Worm (Caenorhabditis elegans) whole organism, young adult: ENCODE data around the gene srd-13.

Experiments
- B0019.2 ChIP-seq: fragments of 200-800 bp; sonication (Bioruptor generic); conservative IDR thresholded peaks from 2 replicates; pipeline ENCODE4 v1.3.6; 2022; ENCODE audit warnings: missing genetic modification reagents, missing genetic modification characterization, missing compliant biosample characterization
- B0336.3 ChIP-seq: fragments of 200-800 bp; sonication (Bioruptor generic); IDR thresholded peaks from 2 replicates; pipeline ENCODE4 v1.3.6; 2022; ENCODE audit warnings: missing genetic modification characterization, missing compliant biosample characterization
- C06A6.2 ChIP-seq: fragments of 200-800 bp; sonication (Bioruptor generic); conservative IDR thresholded peaks from 2 replicates; pipeline ENCODE4 v1.3.6; 2022; ENCODE audit warnings: missing genetic modification characterization, missing compliant biosample characterization
- F22D6.2 ChIP-seq: sonication (generic microtip); optimal IDR thresholded peaks from 2 replicates; lab custom pipeline; 2016; ENCODE audit warnings: mild to moderate bottlenecking, missing genetic modification characterization, missing compliant biosample characterization
- K11D2.4 ChIP-seq: fragments of 200-800 bp; sonication (Bioruptor generic); IDR thresholded peaks from 2 replicates; pipeline ENCODE4 v1.3.6; 2022; ENCODE audit warnings: missing genetic modification reagents, missing genetic modification characterization, missing compliant biosample characterization
- ama-1 ChIP-seq, 3 experiments: fragments of 150-350 bp in 1 of 3; sonication (generic microtip) in 2 of 3; optimal IDR thresholded peaks; 2 replicates each; lab custom pipeline; 2014 to 2018; ENCODE audit warnings: missing biosample characterization in 2 of 3, missing genetic modification characterization in 2 of 3, missing genetic modification reagents in 2 of 3
- aptf-3 ChIP-seq: fragments of 200-800 bp; sonication (Bioruptor generic); IDR thresholded peaks from 2 replicates; pipeline ENCODE4 v1.3.6; 2022; ENCODE audit warnings: missing genetic modification characterization, missing compliant biosample characterization
- atf-7 ChIP-seq: sonication (generic microtip); optimal IDR thresholded peaks from 2 replicates; lab custom pipeline; 2017; ENCODE audit warnings: mild to moderate bottlenecking, missing genetic modification characterization, missing compliant biosample characterization
- attf-3 ChIP-seq: fragments of 200-800 bp; sonication (Bioruptor generic); conservative IDR thresholded peaks from 2 replicates; pipeline ENCODE4 v1.3.6; 2022; ENCODE audit warnings: missing genetic modification reagents, missing genetic modification characterization, missing compliant biosample characterization
- attf-5 ChIP-seq: fragments of 200-800 bp; sonication (Bioruptor generic); optimal IDR thresholded peaks from 2 replicates; lab custom pipeline; 2018; ENCODE audit warnings: mild to moderate bottlenecking, missing genetic modification characterization, missing compliant biosample characterization
- attf-6 ChIP-seq: fragments of 200-800 bp; sonication (Bioruptor generic); IDR thresholded peaks from 2 replicates; pipeline ENCODE4 v1.3.6; 2022; ENCODE audit warnings: missing genetic modification reagents, missing genetic modification characterization, missing compliant biosample characterization
- ccch-3 ChIP-seq: fragments of 200-800 bp; sonication (Bioruptor generic); optimal IDR thresholded peaks from 2 replicates; lab custom pipeline; 2018; ENCODE audit warnings: mild to moderate bottlenecking, missing genetic modification characterization, missing compliant biosample characterization
- cebp-1 ChIP-seq, 2 experiments: fragments of 200-800 bp in 1 of 2; sonication (Bioruptor generic) in 1 of 2; sonication (generic microtip) in 1 of 2; IDR thresholded peaks in 1 of 2; optimal IDR thresholded peaks in 1 of 2; 2 replicates each; pipeline versions ENCODE4 v1.3.6 to Lab custom; 2017 to 2022; ENCODE audit warnings: missing compliant biosample characterization in 2 of 2, missing genetic modification characterization in 2 of 2, mild to moderate bottlenecking in 1 of 2, missing genetic modification reagents in 1 of 2, moderate library complexity in 1 of 2
- ceh-58 ChIP-seq: fragments of 200-800 bp; sonication (Bioruptor generic); IDR thresholded peaks from 2 replicates; pipeline ENCODE4 v1.3.6; 2022; ENCODE audit warnings: missing genetic modification characterization, missing compliant biosample characterization
- dox-1 ChIP-seq: fragments of 200-800 bp; sonication (Bioruptor generic); IDR thresholded peaks from 2 replicates; pipeline ENCODE4 v1.3.6; 2022; ENCODE audit warnings: missing genetic modification reagents, missing genetic modification characterization, missing compliant biosample characterization
- efl-1 ChIP-seq: fragments of 150-350 bp; optimal IDR thresholded peaks from 2 replicates; lab custom pipeline; 2014; ENCODE audit warnings: missing biosample characterization, missing genetic modification reagents, missing genetic modification characterization
- ekl-4 ChIP-seq: fragments of 200-800 bp; sonication (Bioruptor generic); IDR thresholded peaks from 2 replicates; pipeline ENCODE4 v1.3.6; 2022; ENCODE audit warnings: missing genetic modification reagents, missing genetic modification characterization, missing compliant biosample characterization
- hrde-1 ChIP-seq: sonication (generic microtip); optimal IDR thresholded peaks from 2 replicates; lab custom pipeline; 2016; ENCODE audit warnings: missing genetic modification characterization, mild to moderate bottlenecking, missing compliant biosample characterization, moderate library complexity, missing genotype, missing genetic modification reagents, borderline replicate concordance
- hsf-1 ChIP-seq: fragments of 200-800 bp; sonication (Bioruptor generic); IDR thresholded peaks from 2 replicates; pipeline ENCODE4 v1.3.6; 2022; ENCODE audit warnings: missing genetic modification reagents, missing genetic modification characterization, missing compliant biosample characterization
- lag-1 ChIP-seq: fragments of 200-800 bp; sonication (Bioruptor generic); IDR thresholded peaks from 2 replicates; pipeline ENCODE4 v1.3.6; 2022; ENCODE audit warnings: missing genetic modification reagents, missing genetic modification characterization, missing compliant biosample characterization
- let-607 ChIP-seq, 2 experiments: fragments of 200-800 bp in 1 of 2; sonication (Bioruptor generic) in 1 of 2; sonication (generic microtip) in 1 of 2; optimal IDR thresholded peaks; 2 replicates each; lab custom pipeline; 2016 to 2018; ENCODE audit warnings: mild to moderate bottlenecking in 2 of 2, missing compliant biosample characterization in 2 of 2, missing genetic modification characterization in 2 of 2, moderate library complexity in 2 of 2, missing genotype in 1 of 2
- lin-26 ChIP-seq: fragments of 200-800 bp; sonication (Bioruptor generic); IDR thresholded peaks from 2 replicates; pipeline ENCODE4 v1.3.6; 2022; ENCODE audit warnings: missing genetic modification reagents, missing genetic modification characterization, missing compliant biosample characterization
- lin-40 ChIP-seq: sonication (generic microtip); optimal IDR thresholded peaks from 2 replicates; lab custom pipeline; 2016; ENCODE audit warnings: missing genetic modification characterization, mild to moderate bottlenecking, missing compliant biosample characterization, missing genotype, missing genetic modification reagents
- lin-54 ChIP-seq: fragments of 200-800 bp; sonication (Bioruptor generic); optimal IDR thresholded peaks from 2 replicates; lab custom pipeline; 2018; ENCODE audit warnings: mild to moderate bottlenecking, missing genetic modification characterization, missing compliant biosample characterization
- lir-1 ChIP-seq: fragments of 200-800 bp; sonication (Bioruptor generic); conservative IDR thresholded peaks from 2 replicates; pipeline ENCODE4 v1.3.6; 2022; ENCODE audit warnings: missing genetic modification reagents, missing genetic modification characterization, missing compliant biosample characterization
- madf-6 ChIP-seq: fragments of 200-800 bp; sonication (Bioruptor generic); IDR thresholded peaks from 2 replicates; pipeline ENCODE4 v1.3.6; 2022; ENCODE audit warnings: missing genetic modification reagents, missing genetic modification characterization, missing compliant biosample characterization
- nfyb-1 ChIP-seq: fragments of 200-800 bp; sonication (Bioruptor generic); IDR thresholded peaks from 2 replicates; pipeline ENCODE4 v1.3.6; 2022; ENCODE audit warnings: missing genetic modification reagents, missing genetic modification characterization, missing compliant biosample characterization
- nhr-120 ChIP-seq: fragments of 200-800 bp; sonication (Bioruptor generic); IDR thresholded peaks from 2 replicates; pipeline ENCODE4 v1.3.6; 2022; ENCODE audit warnings: missing genetic modification characterization, missing compliant biosample characterization
- nhr-90 ChIP-seq: sonication (generic microtip); optimal IDR thresholded peaks from 2 replicates; lab custom pipeline; 2016; ENCODE audit warnings: missing genotype, mild to moderate bottlenecking, missing genetic modification characterization, missing compliant biosample characterization
- rec-8 ChIP-seq, 2 experiments: sonication (generic microtip); optimal IDR thresholded peaks; 2 replicates each; lab custom pipeline; 2016; ENCODE audit warnings: mild to moderate bottlenecking in 2 of 2, missing genetic modification characterization in 2 of 2, missing genetic modification reagents in 2 of 2, missing genotype in 2 of 2, missing biosample characterization in 1 of 2, missing compliant biosample characterization in 1 of 2, moderate library complexity in 1 of 2
- snpc-1.1 ChIP-seq: sonication (generic microtip); optimal IDR thresholded peaks from 2 replicates; lab custom pipeline; 2017; ENCODE audit warnings: missing genetic modification characterization, mild to moderate bottlenecking, missing compliant biosample characterization, antibody characterized with exemption, moderate library complexity, missing genotype, missing genetic modification reagents; ENCODE audit not compliant: insufficient read depth
- snpc-1.3 ChIP-seq: sonication (generic microtip); optimal IDR thresholded peaks from 2 replicates; lab custom pipeline; 2017; ENCODE audit warnings: missing genetic modification characterization, mild to moderate bottlenecking, missing compliant biosample characterization, antibody characterized with exemption, moderate library complexity, missing genotype, missing genetic modification reagents; ENCODE audit not compliant: insufficient read depth
- somi-1 ChIP-seq: fragments of 200-800 bp; sonication (Bioruptor generic); optimal IDR thresholded peaks from 2 replicates; lab custom pipeline; 2018; ENCODE audit warnings: mild to moderate bottlenecking, missing genetic modification characterization, missing compliant biosample characterization
- tbp1 ChIP-seq: fragments of 200-800 bp; sonication (Bioruptor generic); optimal IDR thresholded peaks from 2 replicates; lab custom pipeline; 2018; ENCODE audit warnings: mild to moderate bottlenecking, missing genetic modification characterization, missing compliant biosample characterization
- tlf-1 ChIP-seq: fragments of 200-800 bp; sonication (Bioruptor generic); optimal IDR thresholded peaks from 2 replicates; lab custom pipeline; 2018; ENCODE audit warnings: mild to moderate bottlenecking, missing genetic modification characterization, missing compliant biosample characterization
- ztf-18 ChIP-seq: sonication (generic microtip); optimal IDR thresholded peaks from 2 replicates; lab custom pipeline; 2016; ENCODE audit warnings: missing genotype, mild to moderate bottlenecking, missing genetic modification characterization, missing compliant biosample characterization
- ztf-25 ChIP-seq: fragments of 200-800 bp; sonication (Bioruptor generic); IDR thresholded peaks from 2 replicates; pipeline ENCODE4 v1.3.6; 2022; ENCODE audit warnings: missing genetic modification reagents, missing genetic modification characterization, missing compliant biosample characterization
- ztf-26 ChIP-seq: sonication (generic microtip); optimal IDR thresholded peaks from 2 replicates; lab custom pipeline; 2017; ENCODE audit warnings: missing genetic modification characterization, missing compliant biosample characterization
- ztf-3 ChIP-seq: fragments of 200-800 bp; sonication (Bioruptor generic); optimal IDR thresholded peaks from 2 replicates; lab custom pipeline; 2018; ENCODE audit warnings: mild to moderate bottlenecking, missing genetic modification characterization, missing compliant biosample characterization
- ztf-6 ChIP-seq: fragments of 200-800 bp; sonication (Bioruptor generic); IDR thresholded peaks from 2 replicates; pipeline ENCODE4 v1.3.6; 2022; ENCODE audit warnings: missing genetic modification reagents, missing genetic modification characterization, missing compliant biosample characterization

The srd-13 gene

ce11 chrIV:5655966-5656389 lies 20.5 kb upstream of the srd-13 start:
- TF ChIP-seq rec-8 (tag; optimal IDR thresholded peaks at IDR 0.05; lab: Kevin White, UChicago): no peak
- TF ChIP-seq attf-5 (GFP tag; lab: Kevin White, UChicago): peak; percentile 41
- TF ChIP-seq lin-40 (tag; lab: Kevin White, UChicago): peak; percentile 66
- no peak for TF ChIP-seq ztf-3
- peak; percentile 19 for TF ChIP-seq tbp1
- TF ChIP-seq hrde-1 (tag; lab: Kevin White, UChicago): no peak
- no peak for TF ChIP-seq ekl-4 (GFP tag; lab: Robert Waterston, UW)
- peak; percentile 23 for TF ChIP-seq nhr-90 (tag; lab: Kevin White, UChicago)
- no peak for TF ChIP-seq ccch-3
- no peak for TF ChIP-seq ztf-18
- peak; percentile 48; the same call in 1 of the 2 replicates for TF ChIP-seq K11D2.4
- peak; percentile 59; the same call in 1 of the 2 replicates for TF ChIP-seq nfyb-1 (GFP tag; lab: Robert Waterston, UW)
- 0 out of 2 replicates have a peak, but pooled peaks have one; percentile 53 for TF ChIP-seq lin-26 (GFP tag; lab: Robert Waterston, UW)
- no peak for TF ChIP-seq efl-1 (GFP tag; lab: Kevin White, UChicago)
- TF ChIP-seq F22D6.2 (tag; lab: Kevin White, UChicago): no peak
- TF ChIP-seq atf-7 (tag; lab: Kevin White, UChicago): peak; percentile 88
- no peak for TF ChIP-seq lir-1 (GFP tag; lab: Robert Waterston, UW)
- TF ChIP-seq snpc-1.1: no peak
- TF ChIP-seq lin-54 (GFP tag; lab: Kevin White, UChicago): peak; percentile 71
- no peak for TF ChIP-seq ceh-58 (GFP tag; lab: Robert Waterston, UW)
- TF ChIP-seq B0019.2 (GFP tag; lab: Robert Waterston, UW): no peak
- no peak for TF ChIP-seq nhr-120 (GFP tag; lab: Robert Waterston, UW)
- TF ChIP-seq hsf-1 (GFP tag; lab: Robert Waterston, UW): no peak
- TF ChIP-seq aptf-3 (GFP tag; lab: Robert Waterston, UW): no peak
- no peak for TF ChIP-seq tlf-1 (GFP tag; lab: Kevin White, UChicago)
- TF ChIP-seq B0336.3: no peak
- TF ChIP-seq attf-3 (GFP tag; lab: Robert Waterston, UW): no peak
- no peak for TF ChIP-seq lag-1 (GFP tag; lab: Robert Waterston, UW)
- no peak for TF ChIP-seq snpc-1.3 (tag; lab: Kevin White, UChicago)
- no peak for TF ChIP-seq ztf-25 (GFP tag; lab: Robert Waterston, UW)
- no peak for TF ChIP-seq ztf-6 (GFP tag; lab: Robert Waterston, UW)
- peak; percentile 85 for TF ChIP-seq cebp-1 (GFP tag; IDR thresholded peaks at IDR 0.05; lab: Robert Waterston, UW)
- TF ChIP-seq cebp-1 (tag; optimal IDR thresholded peaks at IDR 0.05; lab: Kevin White, UChicago): peak; percentile 94
- peak; percentile 68 for TF ChIP-seq ztf-26 (tag; lab: Kevin White, UChicago)
- no peak for TF ChIP-seq madf-6
- TF ChIP-seq attf-6 (GFP tag; lab: Robert Waterston, UW): no peak
- peak; percentile 60 for TF ChIP-seq ama-1 (optimal IDR thresholded peaks at IDR 0.05; lab: Kevin White, UChicago)
- no peak for TF ChIP-seq ama-1 (GFP tag; optimal IDR thresholded peaks at IDR 0.05; lab: Kevin White, UChicago)
- TF ChIP-seq let-607 (tag; optimal IDR thresholded peaks at IDR 0.05; lab: Kevin White, UChicago): no peak
- TF ChIP-seq somi-1 (GFP tag; lab: Kevin White, UChicago): peak; percentile 43
- TF ChIP-seq C06A6.2 (GFP tag; lab: Robert Waterston, UW): peak; percentile 61; the same call in 1 of the 2 replicates
- 0 out of 2 replicates have a peak, but pooled peaks have one; percentile 19 for TF ChIP-seq dox-1
